Worm (Caenorhabditis elegans) whole organism, L2 larva: ENCODE results near the gene T22B7.8.

Experiments used
- alr-1 ChIP-seq: fragments of 150-350 bp; optimal IDR thresholded peaks from 2 replicates; lab custom pipeline; 2014; ENCODE audit warnings: missing biosample characterization, missing genetic modification characterization
- ama-1 ChIP-seq: fragments of 150-350 bp; optimal IDR thresholded peaks from 2 replicates; lab custom pipeline; 2018; ENCODE audit warnings: inconsistent platforms
- ceh-82 ChIP-seq: fragments of 150-350 bp; optimal IDR thresholded peaks from 2 replicates; lab custom pipeline; 2014; ENCODE audit warnings: missing biosample characterization, missing genetic modification characterization
- lin-39 ChIP-seq: fragments of 150-350 bp; optimal IDR thresholded peaks from 2 replicates; lab custom pipeline; 2014; ENCODE audit warnings: missing biosample characterization, missing genetic modification reagents, missing genetic modification characterization
- mab-5 ChIP-seq: fragments of 150-350 bp; optimal IDR thresholded peaks from 2 replicates; lab custom pipeline; 2014; ENCODE audit warnings: missing biosample characterization, missing genetic modification characterization
- mbf-1 ChIP-seq: sonication (generic microtip); optimal IDR thresholded peaks from 2 replicates; lab custom pipeline; 2017; ENCODE audit warnings: missing biosample characterization, missing genetic modification characterization
- nhr-10 ChIP-seq: sonication (generic microtip); optimal IDR thresholded peaks from 2 replicates; lab custom pipeline; 2017; ENCODE audit warnings: missing biosample characterization, missing genetic modification characterization
- nhr-23 ChIP-seq: fragments of 150-350 bp; optimal IDR thresholded peaks from 2 replicates; lab custom pipeline; 2014; ENCODE audit warnings: missing biosample characterization, missing genetic modification reagents, missing genetic modification characterization
- nhr-237 ChIP-seq: fragments of 150-350 bp; optimal IDR thresholded peaks from 2 replicates; lab custom pipeline; 2014; ENCODE audit warnings: missing biosample characterization, missing genetic modification characterization
- nhr-77 ChIP-seq: fragments of 150-350 bp; optimal IDR thresholded peaks from 2 replicates; lab custom pipeline; 2014; ENCODE audit warnings: missing biosample characterization, missing genetic modification characterization
- snpc-4 ChIP-seq: fragments of 150-350 bp; optimal IDR thresholded peaks from 2 replicates; lab custom pipeline; 2014; ENCODE audit warnings: missing biosample characterization, missing genetic modification characterization
- unc-39 ChIP-seq: fragments of 150-350 bp; optimal IDR thresholded peaks from 2 replicates; lab custom pipeline; 2014; ENCODE audit warnings: missing biosample characterization, missing genetic modification characterization

DNA sequence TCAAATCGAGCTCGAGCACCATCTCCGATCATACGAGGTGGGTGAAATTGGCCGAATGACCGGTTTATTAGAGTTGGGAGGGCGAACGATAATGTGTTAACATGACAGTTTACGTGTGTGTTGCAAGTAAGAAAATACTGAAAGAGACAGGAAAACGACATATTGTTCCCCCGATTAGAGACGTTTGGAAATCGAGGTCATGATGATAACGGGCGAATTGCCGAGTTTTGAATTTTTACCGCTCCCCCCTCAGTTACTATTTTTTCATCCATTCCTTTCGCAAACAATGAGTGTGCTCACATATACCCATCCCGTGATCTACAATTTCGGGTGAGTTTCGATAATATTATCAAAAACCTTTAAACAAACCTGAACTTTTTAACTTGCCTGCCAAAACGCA is 38.0 kb downstream of the T22B7.8 start:
- TF ChIP-seq nhr-237 (tag; lab: Kevin White, UChicago) (no peak), ceh-82 (no peak), ama-1 (lab: Kevin White, UChicago) (no peak), nhr-77 (tag; lab: Kevin White, UChicago) (no peak), snpc-4 (tag; lab: Kevin White, UChicago) (no peak), mbf-1 (tag; lab: Kevin White, UChicago) (no peak), alr-1 (tag; lab: Kevin White, UChicago) (no peak), mab-5 (tag; lab: Kevin White, UChicago) (no peak), nhr-23 (tag; lab: Kevin White, UChicago) (no peak), unc-39 (tag; lab: Kevin White, UChicago) (no peak), nhr-10 (no peak), lin-39 (no peak)
